Worm (Caenorhabditis elegans): ENCODE measurements around the gene pgl-3.

DNA sequence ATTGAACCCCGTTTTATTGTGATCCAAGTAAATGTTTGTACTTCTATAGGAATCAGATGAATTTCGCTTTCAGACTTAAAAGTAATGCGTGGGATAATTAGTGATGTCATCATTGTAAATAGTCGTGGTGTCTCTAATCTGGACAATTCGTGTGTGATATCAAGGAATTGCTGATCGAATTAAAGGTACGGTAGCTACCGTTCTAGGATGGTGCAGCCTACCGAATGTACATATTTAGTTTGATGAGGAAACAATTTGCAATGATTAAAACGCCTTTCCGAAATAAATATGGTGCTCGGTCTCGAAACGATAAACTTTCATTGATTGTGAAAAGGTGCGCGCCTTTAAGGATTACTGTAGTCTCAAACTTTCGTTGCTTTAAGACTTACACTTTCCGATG is 2.8 kb downstream of the pgl-3 start:
- TF ChIP-seq egl-27 (tag; optimal IDR thresholded peaks at IDR 0.05) = no peak
- no peak for TF ChIP-seq ZK546.5 (tag; optimal IDR thresholded peaks at IDR 0.05)
- TF ChIP-seq unc-39 (tag; optimal IDR thresholded peaks at IDR 0.05) = no peak
- TF ChIP-seq nhr-11 (tag; optimal IDR thresholded peaks at IDR 0.05) = no peak
- TF ChIP-seq dmd-4 (tag; optimal IDR thresholded peaks at IDR 0.05) = no peak
- TF ChIP-seq fos-1 (tag; optimal IDR thresholded peaks at IDR 0.05) = no peak
- TF ChIP-seq ztf-11 (tag; optimal IDR thresholded peaks at IDR 0.05) = no peak
- TF ChIP-seq aly-2 (tag; optimal IDR thresholded peaks at IDR 0.05) = no peak
- no peak for TF ChIP-seq nhr-6 (tag; optimal IDR thresholded peaks at IDR 0.05)
